Worm (Caenorhabditis elegans) whole organism, dauer: ENCODE data around the gene Y75B8A.8.
"Not testable (repeated sequence)": the region's sequence is repeated elsewhere in the genome, so short reads cannot be mapped to it uniquely, and the experiment has no call there.

Source experiments
- unc-62 ChIP-seq: sonication (generic microtip); optimal IDR thresholded peaks from 2 replicates; lab custom pipeline; 2017; ENCODE audit warnings: missing biosample characterization, missing genetic modification reagents, missing genetic modification characterization

Gene Y75B8A.8

ce11 chrIII:12152157-12152556, 8.4 kb upstream of the Y75B8A.8 start:
- TF ChIP-seq unc-62 = no peak

ce11 chrIII:12152599-12152998, 8.0 kb upstream of the Y75B8A.8 start, which contains the start of gene Y75B8A.7:
Gene Y75B8A.7, plus strand, starts transcription at chrIII:12152899.
- no peak for TF ChIP-seq unc-62

ce11 chrIII:12153514-12153913, 7.0 kb upstream of the Y75B8A.8 start:
- no peak for TF ChIP-seq unc-62

ce11 chrIII:12155759-12156158, 4.8 kb upstream of the Y75B8A.8 start:
- TF ChIP-seq unc-62 = no peak

ce11 chrIII:12156582-12156981, 4.0 kb upstream of the Y75B8A.8 start:
- TF ChIP-seq unc-62 = no peak

- TF ChIP-seq unc-62 = no peak
Measured at ce11 chrIII:12157576-12157975, 3.0 kb upstream of the Y75B8A.8 start.

- TF ChIP-seq unc-62 = no peak
Measured at ce11 chrIII:12159208-12159607, 1.4 kb upstream of the Y75B8A.8 start.

- no peak for TF ChIP-seq unc-62
Measured at ce11 chrIII:12160929-12161328, 371 bp downstream of the Y75B8A.8 start.

- TF ChIP-seq unc-62 = no peak
Measured at ce11 chrIII:12164414-12164813, 3.9 kb downstream of the Y75B8A.8 start.

- TF ChIP-seq unc-62 = no peak
Measured at ce11 chrIII:12165305-12165704, 4.7 kb downstream of the Y75B8A.8 start.

ce11 chrIII:12167030-12167429, 6.5 kb downstream of the Y75B8A.8 start:
- TF ChIP-seq unc-62 = no peak

ce11 chrIII:12177145-12177544, 16.6 kb downstream of the Y75B8A.8 start, which contains the start of gene gly-11:
Gene gly-11, minus strand, starts transcription at chrIII:12177245.
- not testable (repeated sequence) for TF ChIP-seq unc-62

ce11 chrIII:12178121-12178520, 17.6 kb downstream of the Y75B8A.8 start:
- no peak for TF ChIP-seq unc-62

- no peak for TF ChIP-seq unc-62
Measured at ce11 chrIII:12182919-12183318, 22.4 kb downstream of the Y75B8A.8 start, which contains the start of gene Y75B8A.10. Gene Y75B8A.10, minus strand, starts transcription at chrIII:12183019.

- TF ChIP-seq unc-62 = no peak
Measured at ce11 chrIII:12186111-12186510, 25.6 kb downstream of the Y75B8A.8 start, which contains the start of gene lury-1. Gene lury-1, plus strand, starts transcription at chrIII:12186411.

- no peak for TF ChIP-seq unc-62
Measured at ce11 chrIII:12188236-12188635, 27.7 kb downstream of the Y75B8A.8 start.

ce11 chrIII:12194190-12194589, 33.6 kb downstream of the Y75B8A.8 start, which contains the start of gene Y75B8A.44:
Gene Y75B8A.44, plus strand, starts transcription at chrIII:12194490.
- no peak for TF ChIP-seq unc-62

ce11 chrIII:12195991-12196390, 35.4 kb downstream of the Y75B8A.8 start:
- TF ChIP-seq unc-62 = no peak

- no peak for TF ChIP-seq unc-62
Measured at ce11 chrIII:12198135-12198534, 37.6 kb downstream of the Y75B8A.8 start.
